Fruit fly (Drosophila melanogaster): Measurements from ENCODE around the gene Non2.
A peak's percentile ranks its signal among the peaks of the same experiment; 100 is the strongest.

Gene Non2

dm6 chr3L:2795363-2795957 is 28.7 kb downstream of the Non2 start (continued):
- TF ChIP-seq net (GFP tag; optimal IDR thresholded peaks at IDR 0.05) (peak; percentile 78), eg (GFP tag; IDR thresholded peaks at IDR 0.05) (peak; percentile 55), OdsH (GFP tag; optimal IDR thresholded peaks at IDR 0.05) (peak; percentile 69), CG3032 (tag; optimal IDR thresholded peaks at IDR 0.05) (no peak), Ets21C (GFP tag; optimal IDR thresholded peaks at IDR 0.05) (peak; percentile 41), Hr4 (GFP tag; optimal IDR thresholded peaks at IDR 0.05) (peak; percentile 88), Hr39 (GFP tag; optimal IDR thresholded peaks at IDR 0.05) (peak; percentile 67), pdm3 (GFP tag; optimal IDR thresholded peaks at IDR 0.05) (peak; percentile 71), spab (GFP tag; optimal IDR thresholded peaks at IDR 0.05) (no peak), lz (GFP tag; optimal IDR thresholded peaks at IDR 0.05) (peak; percentile 51), CG32006 (GFP tag; optimal IDR thresholded peaks at IDR 0.05) (peak; percentile 28), acj6 (GFP tag; optimal IDR thresholded peaks at IDR 0.05) (peak; percentile 68), Sox14 (GFP tag; optimal IDR thresholded peaks at IDR 0.05) (peak; percentile 43), CG15336 (GFP tag; IDR thresholded peaks at IDR 0.05) (peak; percentile 89), ss (GFP tag; optimal IDR thresholded peaks at IDR 0.05) (no peak), CG31627 (GFP tag; optimal IDR thresholded peaks at IDR 0.05) (peak; percentile 70), Blimp-1 (GFP tag; optimal IDR thresholded peaks at IDR 0.05) (peak; percentile 82), CG6163 (GFP tag; IDR thresholded peaks at IDR 0.05) (no peak)

- TF ChIP-seq ss (GFP tag; optimal IDR thresholded peaks at IDR 0.05), result no peak
- TF ChIP-seq CG6792 (GFP tag; optimal IDR thresholded peaks at IDR 0.05), result no peak
- no peak for TF ChIP-seq CG31627 (GFP tag; optimal IDR thresholded peaks at IDR 0.05)
- no peak for TF ChIP-seq Eip93F (GFP tag; optimal IDR thresholded peaks at IDR 0.05)
- peak; percentile 73 for TF ChIP-seq CG3919 (GFP tag; optimal IDR thresholded peaks at IDR 0.05)
- peak; percentile 39; the same call in 1 of the 3 replicates for TF ChIP-seq CG8119 (GFP tag; IDR thresholded peaks at IDR 0.05)
- no peak for TF ChIP-seq CG8632 (GFP tag; optimal IDR thresholded peaks at IDR 0.05)
- TF ChIP-seq dsx (GFP tag; optimal IDR thresholded peaks at IDR 0.05; ENCODE audit: poor library complexity, severe bottlenecking), result peak; percentile 8
These were observed 29.4 kb downstream of the Non2 start for dm6 chr3L:2796242-2796641.

dm6 chr3L:2798463-2798993 is 31.7 kb downstream of the Non2 start:
- TF ChIP-seq Hr38 (GFP tag; optimal IDR thresholded peaks at IDR 0.05) (no peak), svp (GFP tag) (no peak), acj6 (GFP tag; optimal IDR thresholded peaks at IDR 0.05) (no peak), CG32006 (GFP tag; optimal IDR thresholded peaks at IDR 0.05) (peak; percentile 2), salr (GFP tag; optimal IDR thresholded peaks at IDR 0.05) (no peak), Gug (GFP tag; IDR thresholded peaks at IDR 0.05) (peak; percentile 27; the same call in 1 of the 2 replicates), Eip78C (GFP tag) (peak; percentile 72), ss (GFP tag; optimal IDR thresholded peaks at IDR 0.05) (no peak), CG8632 (GFP tag; optimal IDR thresholded peaks at IDR 0.05) (no peak), fd85E (GFP tag; optimal IDR thresholded peaks at IDR 0.05) (no peak), CG3032 (tag; optimal IDR thresholded peaks at IDR 0.05) (no peak), eg (GFP tag; IDR thresholded peaks at IDR 0.05) (no peak; the same call in none of the 3 replicates), achi (GFP tag; optimal IDR thresholded peaks at IDR 0.05) (no peak), vri (GFP tag; optimal IDR thresholded peaks at IDR 0.05) (no peak), cyc (GFP tag; optimal IDR thresholded peaks at IDR 0.05) (no peak), Lpt (GFP tag; optimal IDR thresholded peaks at IDR 0.05) (no peak), Met (GFP tag; optimal IDR thresholded peaks at IDR 0.05) (no peak), Sox102F (GFP tag; optimal IDR thresholded peaks at IDR 0.05) (no peak), CG11294 (GFP tag; IDR thresholded peaks at IDR 0.05) (no peak; the same call in 1 of the 2 replicates), Sox15 (GFP tag; optimal IDR thresholded peaks at IDR 0.05) (no peak), CG1621 (tag; optimal IDR thresholded peaks at IDR 0.05) (no peak), dsx (GFP tag; optimal IDR thresholded peaks at IDR 0.05; ENCODE audit: poor library complexity, severe bottlenecking) (no peak), spab (GFP tag; optimal IDR thresholded peaks at IDR 0.05) (no peak), CG10669 (GFP tag; optimal IDR thresholded peaks at IDR 0.05) (no peak), Hr4 (GFP tag; optimal IDR thresholded peaks at IDR 0.05) (peak; percentile 31), CG6163 (GFP tag; IDR thresholded peaks at IDR 0.05) (peak; percentile 29; the same call in 2 of the 3 replicates), CG3919 (GFP tag; optimal IDR thresholded peaks at IDR 0.05) (no peak), CG15336 (GFP tag; IDR thresholded peaks at IDR 0.05) (no peak), OdsH (GFP tag; optimal IDR thresholded peaks at IDR 0.05) (no peak), CG6808 (GFP tag; optimal IDR thresholded peaks at IDR 0.05) (no peak), Eip93F (GFP tag; optimal IDR thresholded peaks at IDR 0.05) (no peak), CG11902 (GFP tag; optimal IDR thresholded peaks at IDR 0.05) (no peak), dac (GFP tag; optimal IDR thresholded peaks at IDR 0.05) (no peak), CG8319 (GFP tag; optimal IDR thresholded peaks at IDR 0.05) (no peak), Ets21C (GFP tag; optimal IDR thresholded peaks at IDR 0.05) (no peak), topi (GFP tag; optimal IDR thresholded peaks at IDR 0.05) (no peak)
